Worm (Caenorhabditis elegans): ENCODE results near the gene fbxc-34.

ce11 chrII:973999-974398, 43.0 kb downstream of the fbxc-34 start, which contains the start of gene fbxc-14:
- no peak for TF ChIP-seq pha-4 (tag; optimal IDR thresholded peaks at IDR 0.05)
- TF ChIP-seq sea-2 (GFP tag; optimal IDR thresholded peaks at IDR 0.05) = no peak
- no peak for TF ChIP-seq nhr-28 (tag; optimal IDR thresholded peaks at IDR 0.05)
